Fruit fly (Drosophila melanogaster): ENCODE results near the gene gnu.

Gene gnu

dm6 chr3L:14781082-14781862, 21.9 kb downstream of the gnu start (continued):
- TF ChIP-seq Eip74EF (GFP tag; optimal IDR thresholded peaks at IDR 0.05) (peak in 1 of 2 experiments; percentile 98), br (optimal IDR thresholded peaks at IDR 0.05) (no peak), sd (tag; optimal IDR thresholded peaks at IDR 0.05) (peak; percentile 94), CG9215 (GFP tag; IDR thresholded peaks at IDR 0.05) (no peak), CG2875 (GFP tag; optimal IDR thresholded peaks at IDR 0.05) (peak; percentile 49), hth (optimal IDR thresholded peaks at IDR 0.05) (no peak), ara (GFP tag; IDR thresholded peaks at IDR 0.05) (peak; percentile 53; the same call in 1 of the 2 replicates), CG11456 (GFP tag; IDR thresholded peaks at IDR 0.05) (0 out of 3 replicates have a peak, but pooled peaks have one; percentile 20), en (GFP tag; optimal IDR thresholded peaks at IDR 0.05) (peak; percentile 53), Oli (tag; optimal IDR thresholded peaks at IDR 0.05) (peak; percentile 79), lola (GFP tag; optimal IDR thresholded peaks at IDR 0.05) (peak in 1 of 3 experiments; percentile 67), wor (GFP tag; IDR thresholded peaks at IDR 0.05) (0 out of 2 replicates have a peak, but pooled peaks have one; percentile 37), sqz (GFP tag; optimal IDR thresholded peaks at IDR 0.05) (peak; percentile 85), Lpt (GFP tag; optimal IDR thresholded peaks at IDR 0.05) (no peak), Hmr (GFP tag; optimal IDR thresholded peaks at IDR 0.05) (peak; percentile 72), Taf1 (GFP tag; IDR thresholded peaks at IDR 0.05) (no peak), CG1602 (GFP tag; optimal IDR thresholded peaks at IDR 0.05) (peak; percentile 58), CG31365 (tag; optimal IDR thresholded peaks at IDR 0.05) (peak; percentile 61), Hsf (GFP tag; optimal IDR thresholded peaks at IDR 0.05) (peak; percentile 58), stwl (tag; optimal IDR thresholded peaks at IDR 0.05) (peak; percentile 10), gcm2 (GFP tag; optimal IDR thresholded peaks at IDR 0.05) (no peak), CG1024 (GFP tag; IDR thresholded peaks at IDR 0.05) (no peak), dimm (GFP tag; IDR thresholded peaks at IDR 0.05) (no peak), CG17829 (tag; optimal IDR thresholded peaks at IDR 0.05) (peak; percentile 92), Hmx (GFP tag; optimal IDR thresholded peaks at IDR 0.05) (no peak), HHEX (GFP tag; optimal IDR thresholded peaks at IDR 0.05) (peak; percentile 65), CG3995 (GFP tag; optimal IDR thresholded peaks at IDR 0.05) (no peak), Rfx (GFP tag; IDR thresholded peaks at IDR 0.05) (0 out of 2 replicates have a peak, but pooled peaks have one; percentile 49), klu (GFP tag; IDR thresholded peaks at IDR 0.05) (no peak), al (GFP tag; IDR thresholded peaks at IDR 0.05) (no peak; the same call in 1 of the 2 replicates), CG10366 (GFP tag; IDR thresholded peaks at IDR 0.05) (peak; percentile 55; the same call in 1 of the 2 replicates), CG34422 (GFP tag; IDR thresholded peaks at IDR 0.05) (peak; percentile 23; the same call in 2 of the 3 replicates), CG7987 (GFP tag; optimal IDR thresholded peaks at IDR 0.05) (peak; percentile 98), Atf6 (GFP tag; IDR thresholded peaks at IDR 0.05) (peak; percentile 35; the same call in 1 of the 2 replicates), CG1647 (GFP tag; optimal IDR thresholded peaks at IDR 0.05) (no peak), ftz-f1 (GFP tag; optimal IDR thresholded peaks at IDR 0.05) (peak; percentile 77), cwo (GFP tag; optimal IDR thresholded peaks at IDR 0.05) (peak; percentile 99), Fer2 (tag; optimal IDR thresholded peaks at IDR 0.05) (no peak), phol (tag; optimal IDR thresholded peaks at IDR 0.05) (peak; percentile 81), tll (GFP tag; optimal IDR thresholded peaks at IDR 0.05) (peak in 1 of 2 experiments; percentile 78), CG12071 (GFP tag; optimal IDR thresholded peaks at IDR 0.05) (peak; percentile 75), CG1603 (tag; optimal IDR thresholded peaks at IDR 0.05) (peak; percentile 63), CG16813 (GFP tag; IDR thresholded peaks at IDR 0.05; ENCODE audit: partially characterized antibody) (no peak), grn (GFP tag; optimal IDR thresholded peaks at IDR 0.05) (no peak), CG15601 (tag; optimal IDR thresholded peaks at IDR 0.05) (peak; percentile 58), Nf-YC (tag; optimal IDR thresholded peaks at IDR 0.05) (peak; percentile 55), CG31224 (GFP tag; IDR thresholded peaks at IDR 0.05) (no peak), Chrac-16 (GFP tag; optimal IDR thresholded peaks at IDR 0.05) (peak; percentile 36), gcm (GFP tag; optimal IDR thresholded peaks at IDR 0.05) (peak; percentile 72)

Measured in whole organism, embryonic.